Fruit fly (Drosophila melanogaster) whole organism, embryonic: ENCODE results near the gene Sulf1.

Experiments used
- CG10431 ChIP-seq: fragments of 200-800 bp; sonication (Bioruptor generic); optimal IDR thresholded peaks from 3 replicates; lab custom pipeline; 2018; ENCODE audit warnings: missing biosample characterization, mild to moderate bottlenecking, missing genetic modification characterization
- CG11398 ChIP-seq: fragments of 200-800 bp; sonication (Bioruptor generic); optimal IDR thresholded peaks from 2 replicates; lab custom pipeline; 2016; ENCODE audit warnings: missing biosample characterization, missing genetic modification characterization
- CG11723 ChIP-seq: fragments of 200-800 bp; sonication (Bioruptor generic); optimal IDR thresholded peaks from 2 replicates; lab custom pipeline; 2017; ENCODE audit warnings: missing biosample characterization, mild to moderate bottlenecking, missing genetic modification characterization
- CG15479 ChIP-seq: fragments of 200-800 bp; sonication (Bioruptor generic); optimal IDR thresholded peaks from 3 replicates; lab custom pipeline; 2019; ENCODE audit warnings: missing biosample characterization, mild to moderate bottlenecking, missing genetic modification characterization, moderate library complexity
- CG17568 ChIP-seq: fragments of 200-800 bp; sonication (Bioruptor generic); optimal IDR thresholded peaks from 2 replicates; lab custom pipeline; 2018; ENCODE audit warnings: missing biosample characterization, mild to moderate bottlenecking, missing genetic modification characterization, moderate library complexity
- CG18619 ChIP-seq: fragments of 200-800 bp; sonication (Bioruptor generic); optimal IDR thresholded peaks from 3 replicates; lab custom pipeline; 2017; ENCODE audit warnings: missing biosample characterization, mild to moderate bottlenecking, missing genetic modification characterization
- CG18764 ChIP-seq: fragments of 200-800 bp; sonication (Bioruptor generic); optimal IDR thresholded peaks from 3 replicates; lab custom pipeline; 2016; ENCODE audit warnings: missing biosample characterization, missing genetic modification characterization
- CG2120 ChIP-seq: fragments of 200-800 bp; sonication (Bioruptor generic); optimal IDR thresholded peaks from 3 replicates; lab custom pipeline; 2016; ENCODE audit warnings: missing biosample characterization, missing genetic modification characterization
- CG32532 ChIP-seq: fragments of 200-800 bp; sonication (Bioruptor generic); IDR thresholded peaks from 2 replicates; pipeline ENCODE4 v1.3.6; 2022; ENCODE audit warnings: missing biosample characterization, missing genetic modification characterization
- CG42726 ChIP-seq: fragments of 200-800 bp; sonication (Bioruptor generic); IDR thresholded peaks from 2 replicates; pipeline ENCODE4 v1.3.6; 2022; ENCODE audit warnings: missing biosample characterization, missing genetic modification characterization; ENCODE audit not compliant: partially characterized antibody
- CG7271 ChIP-seq: fragments of 200-800 bp; sonication (Bioruptor generic); optimal IDR thresholded peaks from 2 replicates; lab custom pipeline; 2018; ENCODE audit warnings: missing biosample characterization, mild to moderate bottlenecking, missing genetic modification characterization, moderate library complexity
- CG7357 ChIP-seq: fragments of 200-800 bp; sonication (Bioruptor generic); IDR thresholded peaks from 3 replicates; pipeline ENCODE4 v1.3.6; 2022; ENCODE audit warnings: missing biosample characterization, missing genetic modification characterization
- CG7556 ChIP-seq: fragments of 200-800 bp; sonication (Bioruptor generic); optimal IDR thresholded peaks from 2 replicates; lab custom pipeline; 2017; ENCODE audit warnings: missing biosample characterization, mild to moderate bottlenecking, missing genetic modification characterization
- CG8290 ChIP-seq, 3 experiments: fragments of 200-800 bp; sonication (Bioruptor generic); optimal IDR thresholded peaks; 2 replicates each; lab custom pipeline; 2016 to 2019; ENCODE audit warnings: missing biosample characterization in 3 of 3, missing genetic modification characterization in 3 of 3, mild to moderate bottlenecking in 2 of 3, moderate library complexity in 1 of 3
- CG9215 ChIP-seq: fragments of 200-800 bp; sonication (Bioruptor generic); IDR thresholded peaks from 2 replicates; pipeline ENCODE4 v1.3.6; 2022; ENCODE audit warnings: missing biosample characterization, missing genetic modification characterization
- CHES-1-like ChIP-seq: fragments of 200-800 bp; sonication (Bioruptor generic); optimal IDR thresholded peaks from 2 replicates; lab custom pipeline; 2016; ENCODE audit warnings: missing biosample characterization, missing genetic modification characterization
- Camta ChIP-seq: fragments of 200-800 bp; sonication (Bioruptor generic); optimal IDR thresholded peaks from 2 replicates; lab custom pipeline; 2016; ENCODE audit warnings: missing biosample characterization, missing genetic modification characterization
- Dip2 ChIP-seq: fragments of 200-800 bp; sonication (Bioruptor generic); IDR thresholded peaks from 2 replicates; pipeline ENCODE4 v1.3.6; 2022; ENCODE audit warnings: missing biosample characterization, missing genetic modification characterization
- Gsc ChIP-seq: fragments of 200-800 bp; sonication (Bioruptor generic); IDR thresholded peaks from 2 replicates; pipeline ENCODE4 v1.3.6; 2022; ENCODE audit warnings: missing biosample characterization, missing genetic modification characterization
- H2.0 ChIP-seq: fragments of 200-800 bp; sonication (Bioruptor generic); IDR thresholded peaks from 2 replicates; pipeline ENCODE4 v1.3.6; 2022; ENCODE audit warnings: missing biosample characterization, missing genetic modification characterization
- HLH3B ChIP-seq: fragments of 200-800 bp; sonication (Bioruptor generic); IDR thresholded peaks from 2 replicates; pipeline ENCODE4 v1.3.6; 2022; ENCODE audit warnings: missing biosample characterization, missing genetic modification characterization
- Hand ChIP-seq: fragments of 200-800 bp; sonication (Bioruptor generic); optimal IDR thresholded peaks from 2 replicates; lab custom pipeline; 2017; ENCODE audit warnings: mild to moderate bottlenecking, missing biosample characterization, missing genetic modification reagents, missing genetic modification characterization
- MTF-1 ChIP-seq: fragments of 200-800 bp; sonication (Bioruptor generic); optimal IDR thresholded peaks from 2 replicates; lab custom pipeline; 2018; ENCODE audit warnings: missing biosample characterization, mild to moderate bottlenecking, missing genetic modification characterization, borderline replicate concordance
- Med ChIP-seq: fragments of 200-800 bp; sonication (Bioruptor generic); peaks from one replicate; lab custom pipeline; 2016; ENCODE audit warnings: missing biosample characterization, missing genetic modification characterization, mild to moderate bottlenecking, inconsistent platforms, moderate library complexity
- NC2α ChIP-seq: fragments of 200-800 bp; sonication (Bioruptor generic); optimal IDR thresholded peaks from 2 replicates; lab custom pipeline; 2016; ENCODE audit warnings: missing biosample characterization, missing genetic modification characterization
- NFAT ChIP-seq: fragments of 200-800 bp; sonication (Bioruptor generic); IDR thresholded peaks from 2 replicates; pipeline ENCODE4 v1.3.6; 2022; ENCODE audit warnings: missing biosample characterization, missing genetic modification characterization
- NK7.1 ChIP-seq: fragments of 200-800 bp; sonication (Bioruptor generic); optimal IDR thresholded peaks from 3 replicates; lab custom pipeline; 2016; ENCODE audit warnings: missing biosample characterization, missing genetic modification characterization
- Neu2 ChIP-seq: fragments of 200-800 bp; sonication (Bioruptor generic); optimal IDR thresholded peaks from 3 replicates; lab custom pipeline; 2016; ENCODE audit warnings: missing biosample characterization, missing genetic modification characterization, borderline replicate concordance
- Pdp1 ChIP-seq, 2 experiments: fragments of 200-800 bp; sonication (Bioruptor generic); optimal IDR thresholded peaks; 3 replicates each; lab custom pipeline; 2016; ENCODE audit warnings: missing biosample characterization in 2 of 2, missing genetic modification characterization in 2 of 2, mild to moderate bottlenecking in 1 of 2, moderate library complexity in 1 of 2
- Ravus ChIP-seq: fragments of 200-800 bp; sonication (Bioruptor generic); IDR thresholded peaks from 2 replicates; pipeline ENCODE4 v1.3.6; 2022; ENCODE audit warnings: missing biosample characterization, missing genetic modification characterization
- Sox100B ChIP-seq: fragments of 200-800 bp; sonication (Bioruptor generic); optimal IDR thresholded peaks from 3 replicates; lab custom pipeline; 2018; ENCODE audit warnings: missing biosample characterization, mild to moderate bottlenecking, missing genetic modification characterization
- Sry-β ChIP-seq: fragments of 200-800 bp; sonication (Bioruptor generic); optimal IDR thresholded peaks from 2 replicates; lab custom pipeline; 2018; ENCODE audit warnings: missing biosample characterization, mild to moderate bottlenecking, missing genetic modification characterization, moderate library complexity
- TFAM ChIP-seq: fragments of 200-800 bp; sonication (Bioruptor generic); optimal IDR thresholded peaks from 2 replicates; lab custom pipeline; 2017; ENCODE audit warnings: missing biosample characterization, missing genetic modification characterization, inconsistent platforms
- ase ChIP-seq: fragments of 200-800 bp; sonication (Bioruptor generic); IDR thresholded peaks from 3 replicates; pipeline ENCODE4 v1.3.6; 2022; ENCODE audit warnings: missing biosample characterization, missing genetic modification characterization
- gro ChIP-seq: fragments of 200-800 bp; sonication (Bioruptor generic); optimal IDR thresholded peaks from 2 replicates; lab custom pipeline; 2016; ENCODE audit warnings: missing biosample characterization, missing genetic modification characterization
- hkb ChIP-seq, 2 experiments: fragments of 200-800 bp in 1 of 2; fragments of >200 bp in 1 of 2; sonication (Bioruptor generic) in 1 of 2; IDR thresholded peaks in 1 of 2; optimal IDR thresholded peaks in 1 of 2; 2 replicates each; pipeline versions ENCODE4 v1.3.6 to Lab custom; 2017 to 2022; ENCODE audit warnings: missing biosample characterization in 1 of 2, missing genetic modification characterization in 1 of 2
- ind ChIP-seq: fragments of 200-800 bp; sonication (Bioruptor generic); optimal IDR thresholded peaks from 3 replicates; lab custom pipeline; 2016; ENCODE audit warnings: missing biosample characterization, missing genetic modification characterization
- insv ChIP-seq, 2 experiments: fragments of 200-800 bp; sonication (Bioruptor generic); optimal IDR thresholded peaks; 3 replicates each; lab custom pipeline; 2016 to 2018; ENCODE audit warnings: missing biosample characterization in 2 of 2, missing genetic modification characterization in 2 of 2
- lab ChIP-seq: fragments of 200-800 bp; sonication (Bioruptor generic); optimal IDR thresholded peaks from 3 replicates; lab custom pipeline; 2017; ENCODE audit warnings: missing biosample characterization, missing genetic modification characterization, mild to moderate bottlenecking, moderate library complexity, missing genetic modification reagents
- lilli ChIP-seq: fragments of 200-800 bp; sonication (Bioruptor generic); optimal IDR thresholded peaks from 3 replicates; lab custom pipeline; 2016; ENCODE audit warnings: missing biosample characterization, missing genetic modification characterization
- phol ChIP-seq: fragments of 200-800 bp; sonication (Bioruptor generic); optimal IDR thresholded peaks from 3 replicates; lab custom pipeline; 2018; ENCODE audit warnings: missing biosample characterization, mild to moderate bottlenecking, missing genetic modification characterization, moderate library complexity
- sd ChIP-seq: fragments of 200-800 bp; sonication (Bioruptor generic); optimal IDR thresholded peaks from 3 replicates; lab custom pipeline; 2018; ENCODE audit warnings: missing biosample characterization, mild to moderate bottlenecking, missing genetic modification characterization, moderate library complexity
- slou ChIP-seq: fragments of 200-800 bp; sonication (Bioruptor generic); optimal IDR thresholded peaks from 3 replicates; lab custom pipeline; 2016; ENCODE audit warnings: missing biosample characterization, missing genetic modification characterization
- sqz ChIP-seq: fragments of 200-800 bp; sonication (Bioruptor generic); optimal IDR thresholded peaks from 3 replicates; lab custom pipeline; 2018; ENCODE audit warnings: missing biosample characterization, mild to moderate bottlenecking, missing genetic modification characterization
- ssp ChIP-seq: fragments of 200-800 bp; sonication (Bioruptor generic); IDR thresholded peaks from 2 replicates; pipeline ENCODE4 v1.3.6; 2022; ENCODE audit warnings: missing biosample characterization, missing genetic modification characterization
- tx ChIP-seq: fragments of 200-800 bp; sonication (Bioruptor generic); optimal IDR thresholded peaks from 2 replicates; lab custom pipeline; 2016; ENCODE audit warnings: missing biosample characterization, missing genetic modification characterization

Gene Sulf1

dm6 chr3R:16309302-16310080 is 29.9 kb downstream of the Sulf1 start (continued):
- TF ChIP-seq CG18764 (no peak), tx (GFP tag; lab: Kevin White, UChicago) (peak; percentile 1), NK7.1 (GFP tag; lab: Kevin White, UChicago) (no peak), CG8290 (GFP tag; optimal IDR thresholded peaks at IDR 0.05; lab: Kevin White, UChicago) (peak; percentile 6), CG8290 (tag; optimal IDR thresholded peaks at IDR 0.05; lab: Kevin White, UChicago) (no peak), Ravus (no peak), Camta (no peak), Sox100B (GFP tag; lab: Kevin White, UChicago) (peak; percentile 21), MTF-1 (GFP tag; lab: Kevin White, UChicago) (no peak), insv (GFP tag; optimal IDR thresholded peaks at IDR 0.05; lab: Kevin White, UChicago) (no peak), NC2α (GFP tag; lab: Kevin White, UChicago) (no peak), phol (peak; percentile 15), CG32532 (peak; percentile 61; the same call in 1 of the 2 replicates), Neu2 (GFP tag; lab: Kevin White, UChicago) (no peak), NFAT (GFP tag; lab: Robert Waterston, UW) (no peak), TFAM (GFP tag; lab: Kevin White, UChicago) (no peak), sqz (no peak), CG42726 (GFP tag; lab: Robert Waterston, UW) (no peak), CG2120 (GFP tag; lab: Kevin White, UChicago) (peak; percentile 41), ase (GFP tag; lab: Robert Waterston, UW) (0 out of 3 replicates have a peak, but pooled peaks have one; percentile 24), ind (peak; percentile 26), CG18619 (GFP tag; lab: Kevin White, UChicago) (no peak), CG7357 (GFP tag; lab: Robert Waterston, UW) (no peak), CG7556 (peak; percentile 14)

dm6 chr3R:16308057-16308456 is 31.3 kb downstream of the Sulf1 start:
- TF ChIP-seq sd (tag; lab: Kevin White, UChicago) (peak; percentile 44), CG11723 (GFP tag; lab: Kevin White, UChicago) (no peak), Med (peak; percentile 28), slou (GFP tag; lab: Kevin White, UChicago) (no peak), Pdp1 (GFP tag; optimal IDR thresholded peaks at IDR 0.05; lab: Kevin White, UChicago) (peak in 1 of 2 experiments; percentile 54), H2.0 (GFP tag; lab: Robert Waterston, UW) (no peak), CG15479 (GFP tag; lab: Kevin White, UChicago) (peak; percentile 0), lilli (no peak)
- TF ChIP-seq, all 482 proteins: peak for 4

DNA sequence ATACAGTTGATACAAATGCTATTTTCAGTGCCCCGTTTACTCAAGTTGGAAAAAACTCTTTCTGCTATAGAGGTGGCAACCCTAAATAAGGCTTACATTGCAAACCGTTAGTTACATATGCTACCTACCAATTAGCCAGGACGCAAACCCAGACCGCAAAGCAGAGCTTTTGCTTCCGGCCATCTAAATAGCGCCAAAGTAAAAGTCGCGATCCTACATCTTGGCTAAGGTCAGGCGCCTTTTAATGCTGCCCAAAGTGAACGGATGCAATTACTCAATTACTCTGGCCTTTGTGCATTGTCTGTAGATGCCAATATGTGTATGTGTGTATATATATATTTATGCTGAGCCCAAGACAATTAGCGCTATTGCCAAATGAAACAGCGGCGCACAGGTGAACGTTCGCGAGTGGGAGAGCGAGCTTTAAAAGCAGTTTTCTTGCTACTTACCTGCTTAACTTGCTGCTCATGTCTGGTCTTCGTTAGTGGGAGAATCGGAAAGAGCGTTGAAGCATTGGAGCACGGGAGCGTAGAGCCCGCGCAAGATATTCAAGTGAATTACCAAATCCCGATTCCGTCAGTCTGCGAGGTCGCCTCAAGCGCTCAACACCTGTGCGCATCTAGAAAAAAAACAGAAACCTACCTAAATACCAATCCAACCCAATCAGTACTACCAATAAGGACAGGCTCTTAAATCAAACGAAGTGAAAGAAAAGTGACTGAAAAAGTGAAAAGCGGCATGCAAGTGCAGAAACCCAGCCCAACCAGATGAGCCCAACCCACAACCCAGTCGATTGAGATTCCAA is 34.0 kb downstream of the Sulf1 start, which contains the start of gene Zip89B:
TSS of gene Zip89B (plus strand) at position 574 of the 805 bp plus-strand sequence.
- TF ChIP-seq CG7271 = no peak
- no peak for TF ChIP-seq CG9215 (GFP tag; lab: Robert Waterston, UW)
- peak; percentile 28 for TF ChIP-seq lab
- peak; percentile 28 for TF ChIP-seq hkb (optimal IDR thresholded peaks at IDR 0.05; lab: Kevin White, UChicago)
- no peak for TF ChIP-seq hkb (GFP tag; IDR thresholded peaks at IDR 0.05; lab: Robert Waterston, UW)
- no peak for TF ChIP-seq CG11398 (GFP tag; lab: Kevin White, UChicago)
- no peak for TF ChIP-seq Gsc (GFP tag; lab: Robert Waterston, UW)
- TF ChIP-seq CHES-1-like (GFP tag; lab: Kevin White, UChicago) = no peak
- no peak for TF ChIP-seq HLH3B (GFP tag; lab: Robert Waterston, UW)
- TF ChIP-seq Sry-β = no peak
- TF ChIP-seq CG10431 (GFP tag; lab: Kevin White, UChicago) = peak; percentile 20
- TF ChIP-seq CG17568 = no peak
- TF ChIP-seq Hand (GFP tag; lab: Kevin White, UChicago) = no peak
- no peak for TF ChIP-seq gro (GFP tag; lab: Kevin White, UChicago)
- TF ChIP-seq ssp = no peak
- TF ChIP-seq Pdp1 (GFP tag; optimal IDR thresholded peaks at IDR 0.05; lab: Kevin White, UChicago) = peak in 1 of 2 experiments; percentile 56
- TF ChIP-seq Dip2 = no peak
